Fruit fly (Drosophila melanogaster) whole organism, embryonic: ENCODE measurements around the gene Inx3.

ENCODE experiments used
- Awh ChIP-seq: fragments of 200-800 bp; sonication (Bioruptor generic); IDR thresholded peaks from 2 replicates; pipeline ENCODE4, ENCODE4 v1.3.6; 2022; ENCODE audit warnings: missing biosample characterization, missing genetic modification characterization
- CG12071 ChIP-seq: fragments of 200-800 bp; sonication (Bioruptor generic); optimal IDR thresholded peaks from 3 replicates; lab custom pipeline; 2018; ENCODE audit warnings: missing biosample characterization, mild to moderate bottlenecking, missing genetic modification characterization
- CG15073 ChIP-seq: fragments of 200-800 bp; sonication (Bioruptor generic); optimal IDR thresholded peaks from 2 replicates; lab custom pipeline; 2016; ENCODE audit warnings: missing biosample characterization, missing genetic modification characterization
- CG17186 ChIP-seq: fragments of 200-800 bp; sonication (Bioruptor generic); optimal IDR thresholded peaks from 3 replicates; lab custom pipeline; 2017; ENCODE audit warnings: missing biosample characterization, missing genetic modification reagents, missing genetic modification characterization
- CG17568 ChIP-seq: fragments of 200-800 bp; sonication (Bioruptor generic); optimal IDR thresholded peaks from 2 replicates; lab custom pipeline; 2018; ENCODE audit warnings: missing biosample characterization, mild to moderate bottlenecking, missing genetic modification characterization, moderate library complexity
- CG17612 ChIP-seq: fragments of 200-800 bp; sonication (Bioruptor generic); IDR thresholded peaks from 2 replicates; pipeline ENCODE4 v1.3.6; 2022; ENCODE audit warnings: missing biosample characterization, missing genetic modification characterization
- CG18011 ChIP-seq: fragments of 200-800 bp; sonication (Bioruptor generic); optimal IDR thresholded peaks from 2 replicates; lab custom pipeline; 2017; ENCODE audit warnings: missing biosample characterization, missing genetic modification characterization, mild to moderate bottlenecking, moderate library complexity, missing genotype
- CG30431 ChIP-seq: fragments of 200-800 bp; sonication (Bioruptor generic); optimal IDR thresholded peaks from 2 replicates; lab custom pipeline; 2017; ENCODE audit warnings: missing biosample characterization, missing genetic modification characterization
- CG31388 ChIP-seq: fragments of 200-800 bp; sonication (Bioruptor generic); optimal IDR thresholded peaks from 2 replicates; lab custom pipeline; 2016; ENCODE audit warnings: missing biosample characterization, missing genetic modification characterization
- CG32532 ChIP-seq: fragments of 200-800 bp; sonication (Bioruptor generic); IDR thresholded peaks from 2 replicates; pipeline ENCODE4 v1.3.6; 2022; ENCODE audit warnings: missing biosample characterization, missing genetic modification characterization
- CG33557 ChIP-seq: fragments of 200-800 bp; sonication (Bioruptor generic); optimal IDR thresholded peaks from 2 replicates; lab custom pipeline; 2019; ENCODE audit warnings: missing biosample characterization, mild to moderate bottlenecking, missing genetic modification characterization, moderate library complexity
- CG4707 ChIP-seq: fragments of 200-800 bp; sonication (Bioruptor generic); optimal IDR thresholded peaks from 2 replicates; lab custom pipeline; 2018; ENCODE audit warnings: missing biosample characterization, mild to moderate bottlenecking, missing genetic modification characterization, moderate library complexity
- CG4854 ChIP-seq: fragments of 200-800 bp; sonication (Bioruptor generic); optimal IDR thresholded peaks from 2 replicates; lab custom pipeline; 2016; ENCODE audit warnings: missing biosample characterization, missing genetic modification characterization, inconsistent platforms
- CG6254 ChIP-seq: fragments of 200-800 bp; sonication (Bioruptor generic); optimal IDR thresholded peaks from 3 replicates; lab custom pipeline; 2017; ENCODE audit warnings: mild to moderate bottlenecking, missing biosample characterization, missing genetic modification reagents, missing genetic modification characterization
- CG7786 ChIP-seq: fragments of 200-800 bp; sonication (Bioruptor generic); optimal IDR thresholded peaks from 2 replicates; lab custom pipeline; 2016; ENCODE audit warnings: missing biosample characterization, missing genetic modification characterization
- Dip2 ChIP-seq: fragments of 200-800 bp; sonication (Bioruptor generic); IDR thresholded peaks from 2 replicates; pipeline ENCODE4 v1.3.6; 2022; ENCODE audit warnings: missing biosample characterization, missing genetic modification characterization
- Dp ChIP-seq: fragments of 200-800 bp; sonication (Bioruptor generic); optimal IDR thresholded peaks from 2 replicates; lab custom pipeline; 2018; ENCODE audit warnings: missing biosample characterization, mild to moderate bottlenecking, missing genetic modification characterization, moderate library complexity
- Dref ChIP-seq: fragments of 200-800 bp; sonication (Bioruptor generic); IDR thresholded peaks from 2 replicates; pipeline ENCODE4 v1.3.6; 2022; ENCODE audit warnings: missing biosample characterization, missing genetic modification characterization
- ERR ChIP-seq: fragments of 200-800 bp; sonication (Bioruptor generic); optimal IDR thresholded peaks from 2 replicates; lab custom pipeline; 2016; ENCODE audit warnings: missing biosample characterization, missing genetic modification characterization
- H15 ChIP-seq: fragments of 200-800 bp; sonication (Bioruptor generic); IDR thresholded peaks from 3 replicates; pipeline ENCODE4 v1.3.6; 2022; ENCODE audit warnings: missing biosample characterization, missing genetic modification characterization
- Hand ChIP-seq: fragments of 200-800 bp; sonication (Bioruptor generic); optimal IDR thresholded peaks from 2 replicates; lab custom pipeline; 2017; ENCODE audit warnings: mild to moderate bottlenecking, missing biosample characterization, missing genetic modification reagents, missing genetic modification characterization
- Hsf ChIP-seq: fragments of 200-800 bp; sonication (Bioruptor generic); optimal IDR thresholded peaks from 3 replicates; lab custom pipeline; 2016; ENCODE audit warnings: missing biosample characterization, missing genetic modification characterization
- PHDP ChIP-seq: fragments of 200-800 bp; sonication (Bioruptor generic); optimal IDR thresholded peaks from 3 replicates; lab custom pipeline; 2018; ENCODE audit warnings: missing biosample characterization, mild to moderate bottlenecking, missing genetic modification characterization, moderate library complexity
- Rfx ChIP-seq: fragments of 200-800 bp; sonication (Bioruptor generic); IDR thresholded peaks from 2 replicates; pipeline ENCODE4 v1.3.6; 2022; ENCODE audit warnings: missing biosample characterization, missing genetic modification characterization
- Side ChIP-seq: fragments of 200-800 bp; sonication (Bioruptor generic); optimal IDR thresholded peaks from 2 replicates; lab custom pipeline; 2016; ENCODE audit warnings: missing biosample characterization, missing genetic modification characterization
- Sox102F ChIP-seq: fragments of 200-800 bp; sonication (Bioruptor generic); optimal IDR thresholded peaks from 2 replicates; lab custom pipeline; 2018; ENCODE audit warnings: missing biosample characterization, mild to moderate bottlenecking, missing genetic modification characterization, moderate library complexity
- Sry-δ ChIP-seq: fragments of 200-800 bp; sonication (Bioruptor generic); optimal IDR thresholded peaks from 2 replicates; lab custom pipeline; 2016; ENCODE audit warnings: missing biosample characterization, missing genetic modification characterization
- bbx ChIP-seq: fragments of 200-800 bp; sonication (Bioruptor generic); IDR thresholded peaks from 2 replicates; pipeline ENCODE4 v1.3.6; 2022; ENCODE audit warnings: missing biosample characterization, missing genetic modification characterization; ENCODE audit not compliant: partially characterized antibody
- bcd ChIP-seq: fragments of 200-800 bp; sonication (Bioruptor generic); optimal IDR thresholded peaks from 2 replicates; lab custom pipeline; 2017; ENCODE audit warnings: missing biosample characterization, mild to moderate bottlenecking, missing genetic modification characterization
- cg ChIP-seq: fragments of 200-800 bp; sonication (Bioruptor generic); optimal IDR thresholded peaks from 3 replicates; lab custom pipeline; 2019; ENCODE audit warnings: missing biosample characterization, mild to moderate bottlenecking, missing genetic modification characterization, moderate library complexity
- chn ChIP-seq: fragments of 200-800 bp; sonication (Bioruptor generic); optimal IDR thresholded peaks from 2 replicates; lab custom pipeline; 2016; ENCODE audit warnings: missing biosample characterization, missing genetic modification characterization
- dimm ChIP-seq: fragments of 200-800 bp; sonication (Bioruptor generic); IDR thresholded peaks from 2 replicates; pipeline ENCODE4 v1.3.6; 2022; ENCODE audit warnings: missing biosample characterization, missing genetic modification characterization
- gsb ChIP-seq: fragments of 200-800 bp; sonication (Bioruptor generic); IDR thresholded peaks from 2 replicates; pipeline ENCODE4 v1.3.6; 2022; ENCODE audit warnings: missing biosample characterization, missing genetic modification characterization
- hkb ChIP-seq, 2 experiments: fragments of 200-800 bp in 1 of 2; fragments of >200 bp in 1 of 2; sonication (Bioruptor generic) in 1 of 2; IDR thresholded peaks in 1 of 2; optimal IDR thresholded peaks in 1 of 2; 2 replicates each; pipeline versions ENCODE4 v1.3.6 to Lab custom; 2017 to 2022; ENCODE audit warnings: missing biosample characterization in 1 of 2, missing genetic modification characterization in 1 of 2
- org-1 ChIP-seq: fragments of 200-800 bp; sonication (Bioruptor generic); optimal IDR thresholded peaks from 2 replicates; lab custom pipeline; 2017; ENCODE audit warnings: missing biosample characterization, missing genetic modification characterization
- otp ChIP-seq: fragments of 200-800 bp; sonication (Bioruptor generic); IDR thresholded peaks from 3 replicates; pipeline ENCODE4, ENCODE4 v1.3.6; 2022; ENCODE audit warnings: missing biosample characterization, missing genetic modification characterization
- p53 ChIP-seq: fragments of 200-800 bp; sonication (Bioruptor generic); optimal IDR thresholded peaks from 2 replicates; lab custom pipeline; 2016; ENCODE audit warnings: missing biosample characterization, missing genetic modification characterization
- pfk ChIP-seq: fragments of 200-800 bp; sonication (Bioruptor generic); optimal IDR thresholded peaks from 2 replicates; lab custom pipeline; 2018; ENCODE audit warnings: missing biosample characterization, mild to moderate bottlenecking, missing genetic modification characterization, moderate library complexity
- pum ChIP-seq: fragments of 200-800 bp; sonication (Bioruptor generic); optimal IDR thresholded peaks from 2 replicates; lab custom pipeline; 2016; ENCODE audit warnings: missing biosample characterization, missing genetic modification characterization
- rib ChIP-seq: fragments of 200-800 bp; sonication (Bioruptor generic); IDR thresholded peaks from 2 replicates; pipeline ENCODE4 v1.3.6; 2022; ENCODE audit warnings: missing biosample characterization, missing genetic modification characterization
- sc ChIP-seq, 3 experiments: fragments of >200 bp in 2 of 3; fragments of 200-800 bp in 1 of 3; sonication (Bioruptor generic) in 1 of 3; optimal IDR thresholded peaks; 2 replicates in 2 of 3; 3 replicates in 1 of 3; lab custom pipeline; 2017; ENCODE audit warnings: mild to moderate bottlenecking in 1 of 3, missing biosample characterization in 1 of 3, missing genetic modification characterization in 1 of 3, missing genetic modification reagents in 1 of 3
- slbo ChIP-seq: fragments of 200-800 bp; sonication (Bioruptor generic); IDR thresholded peaks from 2 replicates; pipeline ENCODE4 v1.3.6; 2022; ENCODE audit warnings: missing biosample characterization, missing genetic modification characterization
- slou ChIP-seq: fragments of 200-800 bp; sonication (Bioruptor generic); optimal IDR thresholded peaks from 3 replicates; lab custom pipeline; 2016; ENCODE audit warnings: missing biosample characterization, missing genetic modification characterization
- sqz ChIP-seq: fragments of 200-800 bp; sonication (Bioruptor generic); optimal IDR thresholded peaks from 3 replicates; lab custom pipeline; 2018; ENCODE audit warnings: missing biosample characterization, mild to moderate bottlenecking, missing genetic modification characterization
- toy ChIP-seq: fragments of 200-800 bp; sonication (Bioruptor generic); IDR thresholded peaks from 2 replicates; pipeline ENCODE4 v1.3.6; 2022; ENCODE audit warnings: missing biosample characterization, missing genetic modification characterization
- trem ChIP-seq: fragments of 200-800 bp; optimal IDR thresholded peaks from 3 replicates; lab custom pipeline; 2019; ENCODE audit warnings: missing biosample characterization, mild to moderate bottlenecking, missing genetic modification characterization, moderate library complexity
- ttk ChIP-seq: fragments of 200-800 bp; sonication (Bioruptor generic); IDR thresholded peaks from 2 replicates; pipeline ENCODE4 v2.1.2; 2022; ENCODE audit warnings: missing biosample characterization, missing genetic modification characterization
- unpg ChIP-seq: fragments of 200-800 bp; sonication (Bioruptor generic); optimal IDR thresholded peaks from 3 replicates; lab custom pipeline; 2018; ENCODE audit warnings: missing biosample characterization, mild to moderate bottlenecking, missing genetic modification characterization, moderate library complexity
- yki ChIP-seq: fragments of >200 bp; optimal IDR thresholded peaks from 3 replicates; lab custom pipeline; 2018

Inx3 gene

DNA sequence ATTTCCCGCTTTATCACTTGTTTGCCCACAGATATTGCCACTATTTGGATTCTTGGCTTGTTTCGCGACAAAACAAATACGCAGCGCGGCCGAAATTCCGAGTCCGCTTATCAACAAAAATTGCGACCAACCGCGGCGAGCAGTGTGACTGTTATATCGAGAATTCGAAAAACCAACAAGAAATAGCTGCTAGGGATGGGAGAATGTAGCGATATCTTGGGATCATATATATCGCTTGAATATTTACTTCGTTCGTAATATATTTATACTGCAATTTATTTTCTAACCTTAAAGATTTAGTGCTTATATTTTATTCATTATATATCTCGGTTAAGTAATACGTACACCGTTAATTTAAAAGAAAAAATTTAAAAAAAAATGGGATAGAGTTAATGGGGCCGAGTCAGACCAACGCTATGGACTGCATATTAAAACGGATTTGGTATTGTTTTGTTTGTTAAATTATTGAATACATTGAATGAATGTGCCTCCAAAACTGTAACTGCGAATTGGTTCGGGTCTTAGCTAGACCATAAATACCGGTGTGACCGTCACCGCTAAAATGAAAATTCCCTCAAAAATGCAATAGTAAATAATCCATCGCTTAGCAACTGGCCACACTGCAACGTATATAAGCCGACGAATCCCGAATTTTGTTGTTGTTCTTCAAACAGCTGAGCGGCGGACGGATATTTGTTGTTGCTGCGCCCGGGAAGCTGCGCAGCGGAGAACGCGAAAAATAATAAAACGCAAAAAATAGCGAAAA, 14.5 kb downstream of the Inx3 start, which contains the start of the genes Apc and spg (continued):
- peak; percentile 71 for TF ChIP-seq CG12071 (GFP tag; lab: Kevin White, UChicago)
- no peak for TF ChIP-seq CG33557 (GFP tag; lab: Kevin White, UChicago)
- no peak for TF ChIP-seq CG15073 (GFP tag; lab: Kevin White, UChicago)
- no peak for TF ChIP-seq H15 (GFP tag; lab: Robert Waterston, UW)
- TF ChIP-seq yki (lab: Kevin White, UChicago) = no peak
- TF ChIP-seq CG32532 (GFP tag; lab: Robert Waterston, UW) = peak; percentile 7
- TF ChIP-seq otp (GFP tag; lab: Robert Waterston, UW) = 0 out of 3 replicates have a peak, but pooled peaks have one; percentile 26
- TF ChIP-seq Rfx (GFP tag; lab: Robert Waterston, UW) = peak; percentile 46
- no peak for TF ChIP-seq CG18011 (GFP tag; lab: Kevin White, UChicago)
- TF ChIP-seq p53 (GFP tag; lab: Kevin White, UChicago) = no peak
- TF ChIP-seq Dref (GFP tag; lab: Robert Waterston, UW) = no peak; the same call in 1 of the 2 replicates
- TF ChIP-seq CG6254 = no peak
- TF ChIP-seq Hand (GFP tag; lab: Kevin White, UChicago) = peak; percentile 40
- TF ChIP-seq hkb (optimal IDR thresholded peaks at IDR 0.05; lab: Kevin White, UChicago) = no peak
- peak; percentile 77 for TF ChIP-seq hkb (GFP tag; IDR thresholded peaks at IDR 0.05; lab: Robert Waterston, UW)
- TF ChIP-seq chn = no peak
- peak; percentile 36 for TF ChIP-seq CG17186
- peak; percentile 53 for TF ChIP-seq PHDP (tag; lab: Kevin White, UChicago)
- no peak for TF ChIP-seq CG4854 (GFP tag; lab: Kevin White, UChicago)
- TF ChIP-seq CG31388 = no peak
- peak; percentile 84 for TF ChIP-seq Sry-δ (GFP tag; lab: Kevin White, UChicago)
- no peak for TF ChIP-seq ERR
- TF ChIP-seq toy (GFP tag; lab: Robert Waterston, UW) = no peak
- TF ChIP-seq gsb = 0 out of 2 replicates have a peak, but pooled peaks have one; percentile 18
- TF ChIP-seq CG17612 (GFP tag; lab: Robert Waterston, UW) = no peak
- TF ChIP-seq rib (GFP tag; lab: Robert Waterston, UW) = peak; percentile 78
- TF ChIP-seq slou (GFP tag; lab: Kevin White, UChicago) = no peak
- peak; percentile 32 for TF ChIP-seq Dp
- TF ChIP-seq dimm (GFP tag; lab: Robert Waterston, UW) = no peak
- TF ChIP-seq CG17568 (GFP tag; lab: Kevin White, UChicago) = no peak
- TF ChIP-seq sc (optimal IDR thresholded peaks at IDR 0.05; lab: Kevin White, UChicago) = no peak
- no peak for TF ChIP-seq sc (GFP tag; optimal IDR thresholded peaks at IDR 0.05; lab: Kevin White, UChicago)
- peak; percentile 47 for TF ChIP-seq slbo (GFP tag; lab: Robert Waterston, UW)
- peak; percentile 71 for TF ChIP-seq CG4707 (GFP tag; lab: Kevin White, UChicago)
- TF ChIP-seq Sox102F (GFP tag; lab: Kevin White, UChicago) = peak; percentile 17
- no peak for TF ChIP-seq CG30431 (GFP tag; lab: Kevin White, UChicago)
- peak; percentile 45 for TF ChIP-seq unpg (GFP tag; lab: Kevin White, UChicago)
- TF ChIP-seq cg (GFP tag; lab: Kevin White, UChicago) = no peak
- TF ChIP-seq CG7786 (GFP tag; lab: Kevin White, UChicago) = peak; percentile 7
- peak; percentile 74; the same call in 1 of the 2 replicates for TF ChIP-seq Awh (GFP tag; lab: Robert Waterston, UW)
- no peak for TF ChIP-seq Hsf (GFP tag; lab: Kevin White, UChicago)
- no peak for TF ChIP-seq Dip2 (GFP tag; lab: Robert Waterston, UW)
- TF ChIP-seq pum = no peak
- peak; percentile 7 for TF ChIP-seq bcd (GFP tag; lab: Kevin White, UChicago)
- TF ChIP-seq trem (tag; lab: Kevin White, UChicago) = peak; percentile 51
- peak; percentile 29; the same call in 1 of the 2 replicates for TF ChIP-seq ttk (GFP tag; lab: Robert Waterston, UW)
- TF ChIP-seq sqz (GFP tag; lab: Kevin White, UChicago) = peak; percentile 39
- TF ChIP-seq pfk = peak; percentile 14
- peak; percentile 37 for TF ChIP-seq Side (GFP tag; lab: Kevin White, UChicago)
- TF ChIP-seq bbx = peak; percentile 78
- peak; percentile 59 for TF ChIP-seq org-1 (GFP tag; lab: Kevin White, UChicago)
